Worm (Caenorhabditis elegans) whole organism, L4 larva: ENCODE measurements around the gene ZK177.11.

Source experiments
- D1046.2 ChIP-seq: fragments of 200-800 bp; sonication (Bioruptor generic); IDR thresholded peaks from 2 replicates; pipeline ENCODE4 v1.3.6; 2022; ENCODE audit warnings: missing genetic modification characterization, missing compliant biosample characterization
- R02D3.7 ChIP-seq: fragments of 150-350 bp; sonication (generic microtip); optimal IDR thresholded peaks from 3 replicates; lab custom pipeline; 2014; ENCODE audit warnings: missing biosample characterization, missing genetic modification characterization
- ZK546.5 ChIP-seq, 2 experiments: sonication (generic microtip); optimal IDR thresholded peaks; 2 replicates each; lab custom pipeline; 2017; ENCODE audit warnings: missing biosample characterization in 2 of 2, missing genetic modification characterization in 2 of 2
- ama-1 ChIP-seq: fragments of 150-350 bp; optimal IDR thresholded peaks from 2 replicates; lab custom pipeline; 2014; ENCODE audit warnings: inconsistent platforms, mixed read lengths
- jun-1 ChIP-seq: fragments of 150-350 bp; optimal IDR thresholded peaks from 2 replicates; lab custom pipeline; 2014; ENCODE audit warnings: missing biosample characterization, missing genetic modification reagents, missing genetic modification characterization
- lsy-2 ChIP-seq, 2 experiments: fragments of 150-350 bp in 1 of 2; sonication (generic microtip) in 1 of 2; optimal IDR thresholded peaks; 2 replicates each; lab custom pipeline; 2014 to 2017; ENCODE audit warnings: missing biosample characterization in 2 of 2, missing genetic modification characterization in 2 of 2
- mdl-1 ChIP-seq, 2 experiments: fragments of 150-350 bp in 1 of 2; sonication (generic microtip) in 1 of 2; optimal IDR thresholded peaks; 2 replicates each; lab custom pipeline; 2014 to 2017; ENCODE audit warnings: missing biosample characterization in 2 of 2, missing genetic modification characterization in 2 of 2
- sdz-12 ChIP-seq: fragments of 200-800 bp; sonication (Bioruptor generic); optimal IDR thresholded peaks from 2 replicates; lab custom pipeline; 2018; ENCODE audit warnings: mild to moderate bottlenecking, missing genetic modification characterization, missing compliant biosample characterization
- snpc-4 ChIP-seq: fragments of 150-350 bp; optimal IDR thresholded peaks from 2 replicates; lab custom pipeline; 2014; ENCODE audit warnings: missing biosample characterization, missing genetic modification characterization
- zag-1 ChIP-seq: fragments of 150-350 bp; optimal IDR thresholded peaks from 2 replicates; lab custom pipeline; 2014; ENCODE audit warnings: missing biosample characterization, missing genetic modification characterization
- zip-11 ChIP-seq: fragments of 200-800 bp; sonication (Bioruptor generic); IDR thresholded peaks from 2 replicates; pipeline ENCODE4 v1.3.6; 2022; ENCODE audit warnings: missing genetic modification characterization, missing compliant biosample characterization

- no peak for TF ChIP-seq ama-1 (lab: Kevin White, UChicago)
- no peak for TF ChIP-seq D1046.2 (GFP tag; lab: Robert Waterston, UW)
- TF ChIP-seq R02D3.7 (tag; lab: Kevin White, UChicago), result no peak
- TF ChIP-seq snpc-4 (tag; lab: Kevin White, UChicago), result no peak
- no peak for TF ChIP-seq zag-1 (tag; lab: Kevin White, UChicago)
- TF ChIP-seq ZK546.5 (tag; optimal IDR thresholded peaks at IDR 0.05; lab: Kevin White, UChicago), result no peak
- no peak for TF ChIP-seq lsy-2 (tag; optimal IDR thresholded peaks at IDR 0.05; lab: Kevin White, UChicago)
- no peak for TF ChIP-seq mdl-1 (tag; optimal IDR thresholded peaks at IDR 0.05; lab: Kevin White, UChicago)
- TF ChIP-seq zip-11 (GFP tag; lab: Robert Waterston, UW), result no peak
- no peak for TF ChIP-seq jun-1 (tag; lab: Kevin White, UChicago)
- TF ChIP-seq sdz-12, result no peak
Observed at ce11 chrII:5554788-5555187, 32.1 kb downstream of the ZK177.11 start.
